Fruit fly (Drosophila melanogaster): ENCODE data around the gene CG32079.

DNA sequence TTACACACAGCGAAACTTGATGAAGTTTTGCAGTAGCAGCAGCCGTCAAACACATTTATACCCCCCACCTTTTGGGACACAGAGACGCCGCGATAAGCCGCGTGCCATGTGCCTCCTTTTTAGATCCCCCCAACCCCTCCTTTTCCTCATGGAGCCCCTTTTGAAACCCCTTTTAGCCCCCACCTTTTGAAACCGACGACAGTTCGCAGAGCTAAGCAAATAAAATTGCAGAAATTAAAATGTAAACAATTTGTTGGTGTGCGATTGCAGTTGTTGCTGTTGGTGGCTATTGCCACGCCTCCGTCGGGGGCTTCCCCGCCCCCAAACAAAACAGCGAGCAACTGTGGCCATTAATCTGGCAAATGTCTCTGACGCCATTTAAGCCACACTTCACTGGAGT, 36.1 kb upstream of the CG32079 start:
- no peak for TF ChIP-seq insv (optimal IDR thresholded peaks at IDR 0.05)
- TF ChIP-seq psq (optimal IDR thresholded peaks at IDR 0.05) = no peak
- no peak for TF ChIP-seq Sin3A (optimal IDR thresholded peaks at IDR 0.05)
- no peak for TF ChIP-seq h (optimal IDR thresholded peaks at IDR 0.05)
- TF ChIP-seq ttk (optimal IDR thresholded peaks at IDR 0.05) = no peak
- no peak for TF ChIP-seq Myc (optimal IDR thresholded peaks at IDR 0.05)
